Worm (Caenorhabditis elegans) whole organism, L1 larva: Measurements from ENCODE around the gene C09G5.13.

Experiments
- C04F5.9 ChIP-seq: sonication (generic microtip); optimal IDR thresholded peaks from 2 replicates; lab custom pipeline; 2016; ENCODE audit warnings: missing genetic modification characterization, missing compliant biosample characterization
- Y116A8C.19 ChIP-seq: sonication (generic microtip); optimal IDR thresholded peaks from 2 replicates; lab custom pipeline; 2016; ENCODE audit warnings: missing compliant biosample characterization, missing genetic modification characterization, borderline replicate concordance
- ama-1 ChIP-seq: fragments of 150-350 bp; optimal IDR thresholded peaks from 2 replicates; lab custom pipeline; 2014
- blmp-1 ChIP-seq: fragments of 150-350 bp; optimal IDR thresholded peaks from 2 replicates; lab custom pipeline; 2014; ENCODE audit warnings: missing biosample characterization, missing genetic modification characterization
- ceh-8 ChIP-seq: fragments of 200-800 bp; sonication (Bioruptor generic); optimal IDR thresholded peaks from 2 replicates; lab custom pipeline; 2018; ENCODE audit warnings: mild to moderate bottlenecking, missing genetic modification characterization, moderate library complexity, missing compliant biosample characterization
- ceh-82 ChIP-seq, 3 experiments: fragments of 150-350 bp in 1 of 3; sonication (generic microtip) in 2 of 3; optimal IDR thresholded peaks; 2 replicates each; lab custom pipeline; 2014 to 2017; ENCODE audit warnings: missing biosample characterization in 3 of 3, missing genetic modification characterization in 3 of 3
- ceh-90 ChIP-seq: sonication (generic microtip); optimal IDR thresholded peaks from 2 replicates; lab custom pipeline; 2016; ENCODE audit warnings: missing genetic modification characterization, missing compliant biosample characterization
- ces-1 ChIP-seq: fragments of 150-350 bp; optimal IDR thresholded peaks from 2 replicates; lab custom pipeline; 2014; ENCODE audit warnings: missing biosample characterization, missing genetic modification reagents, missing genetic modification characterization
- dpl-1 ChIP-seq, 3 experiments: fragments of 150-350 bp in 2 of 3; sonication (generic microtip) in 1 of 3; optimal IDR thresholded peaks; 2 replicates each; lab custom pipeline; 2014 to 2017; ENCODE audit warnings: missing biosample characterization in 3 of 3, missing genetic modification characterization in 3 of 3, missing genetic modification reagents in 3 of 3
- dsc-1 ChIP-seq: sonication (generic microtip); optimal IDR thresholded peaks from 2 replicates; lab custom pipeline; 2016; ENCODE audit warnings: mild to moderate bottlenecking, missing genetic modification characterization, missing compliant biosample characterization
- efl-1 ChIP-seq, 4 experiments: fragments of 150-350 bp; optimal IDR thresholded peaks in 3 of 4; peaks in 1 of 4; 1 replicate in 1 of 4; 2 replicates in 3 of 4; lab custom pipeline; 2014; ENCODE audit warnings: missing biosample characterization in 2 of 4, missing genetic modification characterization in 2 of 4, missing genetic modification reagents in 2 of 4
- efl-3 ChIP-seq: fragments of 200-800 bp; sonication (Bioruptor generic); optimal IDR thresholded peaks from 2 replicates; lab custom pipeline; 2018; ENCODE audit warnings: mild to moderate bottlenecking, missing genetic modification characterization, missing compliant biosample characterization
- egl-27 ChIP-seq, 2 experiments: fragments of 150-350 bp in 1 of 2; sonication (generic microtip); optimal IDR thresholded peaks; 3 replicates each; lab custom pipeline; 2017 to 2018; ENCODE audit warnings: missing biosample characterization in 2 of 2, missing genetic modification characterization in 2 of 2, missing genetic modification reagents in 2 of 2
- fkh-4 ChIP-seq: sonication (generic microtip); optimal IDR thresholded peaks from 2 replicates; lab custom pipeline; 2016; ENCODE audit warnings: missing compliant biosample characterization, missing genetic modification characterization, borderline replicate concordance
- hlh-17 ChIP-seq: fragments of 200-800 bp; sonication (Bioruptor generic); optimal IDR thresholded peaks from 2 replicates; lab custom pipeline; 2018; ENCODE audit warnings: missing genetic modification characterization, mild to moderate bottlenecking, missing compliant biosample characterization, moderate library complexity, borderline replicate concordance
- hpl-2 ChIP-seq: fragments of 150-350 bp; optimal IDR thresholded peaks from 2 replicates; lab custom pipeline; 2014; ENCODE audit warnings: missing biosample characterization, missing genetic modification reagents, missing genetic modification characterization
- jun-1 ChIP-seq: fragments of 150-350 bp; optimal IDR thresholded peaks from 2 replicates; lab custom pipeline; 2014; ENCODE audit warnings: missing biosample characterization, missing genetic modification reagents, missing genetic modification characterization
- lin-15B ChIP-seq: fragments of 150-350 bp; sonication (generic microtip); optimal IDR thresholded peaks from 3 replicates; lab custom pipeline; 2014; ENCODE audit warnings: missing biosample characterization, missing genetic modification characterization
- lsy-2 ChIP-seq, 2 experiments: fragments of 150-350 bp; optimal IDR thresholded peaks; 2 replicates each; lab custom pipeline; 2014; ENCODE audit warnings: missing biosample characterization in 2 of 2, missing genetic modification characterization in 2 of 2
- mab-9 ChIP-seq: fragments of 200-800 bp; sonication (Bioruptor generic); IDR thresholded peaks from 2 replicates; pipeline ENCODE4 v1.3.6; 2022; ENCODE audit warnings: missing genetic modification reagents, missing genetic modification characterization, missing compliant biosample characterization
- nhr-11 ChIP-seq: fragments of 150-350 bp; optimal IDR thresholded peaks from 2 replicates; lab custom pipeline; 2014; ENCODE audit warnings: missing biosample characterization, missing genetic modification characterization
- nhr-12 ChIP-seq: sonication (generic microtip); optimal IDR thresholded peaks from 2 replicates; lab custom pipeline; 2017; ENCODE audit warnings: missing biosample characterization, missing genetic modification characterization
- nhr-47 ChIP-seq: sonication (generic microtip); optimal IDR thresholded peaks from 2 replicates; lab custom pipeline; 2016; ENCODE audit warnings: mild to moderate bottlenecking, missing genetic modification characterization, moderate library complexity, missing compliant biosample characterization
- nhr-77 ChIP-seq: fragments of 150-350 bp; optimal IDR thresholded peaks from 2 replicates; lab custom pipeline; 2014; ENCODE audit warnings: missing biosample characterization, missing genetic modification characterization
- nhr-84 ChIP-seq: sonication (generic microtip); optimal IDR thresholded peaks from 2 replicates; lab custom pipeline; 2017; ENCODE audit warnings: missing biosample characterization, missing genetic modification characterization
- nhr-90 ChIP-seq: sonication (generic microtip); optimal IDR thresholded peaks from 2 replicates; lab custom pipeline; 2016; ENCODE audit warnings: mild to moderate bottlenecking, missing genetic modification characterization, missing compliant biosample characterization; ENCODE audit not compliant: poor library complexity
- pqm-1 ChIP-seq: sonication (generic microtip); optimal IDR thresholded peaks from 3 replicates; lab custom pipeline; 2017; ENCODE audit warnings: missing biosample characterization, missing genetic modification characterization
- rnt-1 ChIP-seq: sonication (generic microtip); optimal IDR thresholded peaks from 2 replicates; lab custom pipeline; 2016; ENCODE audit warnings: mild to moderate bottlenecking, missing genetic modification characterization, moderate library complexity, missing compliant biosample characterization
- skn-1 ChIP-seq: fragments of 150-350 bp; optimal IDR thresholded peaks from 2 replicates; lab custom pipeline; 2014; ENCODE audit warnings: missing biosample characterization, missing genetic modification characterization
- sox-4 ChIP-seq: sonication (generic microtip); optimal IDR thresholded peaks from 2 replicates; lab custom pipeline; 2016; ENCODE audit warnings: missing genetic modification characterization, missing compliant biosample characterization
- unc-30 ChIP-seq: sonication (generic microtip); optimal IDR thresholded peaks from 2 replicates; lab custom pipeline; 2017; ENCODE audit warnings: missing biosample characterization, missing genetic modification characterization
- unc-62 ChIP-seq: fragments of 150-350 bp; optimal IDR thresholded peaks from 2 replicates; lab custom pipeline; 2014; ENCODE audit warnings: missing biosample characterization, missing genetic modification reagents, missing genetic modification characterization
- xbp-1 ChIP-seq: sonication (generic microtip); optimal IDR thresholded peaks from 2 replicates; lab custom pipeline; 2016; ENCODE audit warnings: missing genetic modification characterization, missing compliant biosample characterization

C09G5.13 gene

DNA sequence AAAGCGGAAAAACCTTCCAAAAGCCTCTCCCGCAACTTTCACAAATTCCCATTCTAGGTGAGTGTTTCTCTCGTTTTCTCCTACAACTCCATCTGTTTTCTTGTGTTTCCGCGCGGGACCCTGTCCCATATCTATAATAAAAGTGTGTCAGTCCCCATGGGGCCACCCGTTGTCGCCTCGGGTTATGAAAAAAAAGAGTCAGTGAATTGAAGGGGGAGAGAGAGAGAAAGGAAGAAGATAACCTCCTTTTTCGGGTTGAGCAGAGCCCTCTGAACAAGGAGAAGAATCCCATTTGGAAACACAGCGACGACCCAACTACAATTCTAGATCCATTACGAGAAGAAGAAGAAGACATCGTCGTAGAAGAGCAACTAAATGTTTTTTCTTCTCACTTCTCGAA is at the start of gene C09G5.13:
Gene C09G5.13, plus strand, starts transcription at position 301 of the 400 bp plus-strand sequence.
- TF ChIP-seq hlh-17 (GFP tag; lab: Kevin White, UChicago): no peak
- no peak for TF ChIP-seq jun-1 (tag; lab: Kevin White, UChicago)
- no peak for TF ChIP-seq ceh-8
- TF ChIP-seq nhr-11 (tag; lab: Kevin White, UChicago): no peak
- no peak for TF ChIP-seq efl-1 (optimal IDR thresholded peaks at IDR 0.05; lab: Kevin White, UChicago)
- TF ChIP-seq efl-1 (GFP tag; optimal IDR thresholded peaks at IDR 0.05 in 1 of 2; lab: Kevin White, UChicago): peak in 1 of 2 experiments; percentile 31
- no peak for TF ChIP-seq nhr-90 (tag; lab: Kevin White, UChicago)
- TF ChIP-seq dpl-1 (GFP tag; optimal IDR thresholded peaks at IDR 0.05; lab: Kevin White, UChicago): no peak
- TF ChIP-seq ceh-90 (tag; lab: Kevin White, UChicago): no peak
- TF ChIP-seq, all 84 proteins: peak for 1

DNA sequence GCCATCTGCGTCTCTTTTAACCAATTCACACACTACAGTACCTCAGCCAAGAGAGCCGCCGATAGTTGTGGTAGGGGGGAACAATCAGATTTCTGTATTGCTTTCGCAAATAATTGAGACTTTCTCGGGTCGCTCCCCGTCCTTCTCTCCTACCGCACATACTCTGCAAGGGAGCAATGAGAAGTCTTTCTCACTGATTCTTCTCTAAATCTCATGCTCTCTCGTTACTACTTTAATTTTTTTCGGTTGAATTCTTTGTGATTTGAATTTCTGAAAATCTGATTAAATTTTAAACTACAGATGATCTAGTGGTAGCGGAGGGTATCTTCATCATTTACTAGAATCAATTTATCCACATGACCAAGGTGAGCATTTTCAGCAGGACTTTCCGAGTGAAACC is 41.9 kb upstream of the C09G5.13 start, which contains the start of gene ptb-1:
Gene ptb-1, plus strand, starts transcription at position 301 of the 400 bp plus-strand sequence.
- no peak for TF ChIP-seq skn-1
- TF ChIP-seq dpl-1 (GFP tag; optimal IDR thresholded peaks at IDR 0.05; lab: Kevin White, UChicago): no peak
- no peak for TF ChIP-seq sox-4
- TF ChIP-seq xbp-1 (tag; lab: Kevin White, UChicago): no peak
- no peak for TF ChIP-seq blmp-1 (tag; lab: Kevin White, UChicago)
- no peak for TF ChIP-seq pqm-1 (tag; lab: Kevin White, UChicago)
- no peak for TF ChIP-seq hlh-17 (GFP tag; lab: Kevin White, UChicago)
- no peak for TF ChIP-seq nhr-47
- no peak for TF ChIP-seq mab-9 (GFP tag; lab: Robert Waterston, UW)
- TF ChIP-seq Y116A8C.19 (tag; lab: Kevin White, UChicago): no peak
- TF ChIP-seq ama-1: no peak
- TF ChIP-seq efl-3 (GFP tag; lab: Kevin White, UChicago): no peak
- no peak for TF ChIP-seq C04F5.9 (tag; lab: Kevin White, UChicago)
- no peak for TF ChIP-seq unc-62
- TF ChIP-seq, all 84 proteins: peak for 0

- TF ChIP-seq ceh-82 (tag; optimal IDR thresholded peaks at IDR 0.05; lab: Kevin White, UChicago) (no peak), dsc-1 (tag; lab: Kevin White, UChicago) (peak; percentile 93), fkh-4 (peak; percentile 62), nhr-84 (tag; lab: Kevin White, UChicago) (no peak)
- TF ChIP-seq, all 84 proteins: peak for 2
Observed at ce11 chrII:10680130-10680529, 37.1 kb upstream of the C09G5.13 start.

DNA sequence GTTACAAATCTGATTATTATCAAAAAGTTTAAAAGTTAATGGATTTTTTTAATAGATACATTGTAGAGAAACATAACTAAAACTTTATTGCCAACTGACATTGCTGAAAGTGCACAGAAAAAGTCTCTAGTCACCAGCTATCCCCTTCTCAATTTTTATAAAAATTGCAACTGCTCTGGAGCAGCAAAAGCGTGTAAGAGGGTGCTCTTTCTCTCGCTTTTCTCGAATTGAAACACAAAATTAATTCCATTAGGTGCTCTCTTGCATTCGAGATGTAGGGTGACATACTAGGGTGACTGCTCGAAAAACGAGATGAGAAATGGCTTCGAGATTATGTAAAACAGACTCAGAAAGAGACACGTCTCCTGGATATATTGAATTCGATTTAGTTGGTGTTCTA is 36.6 kb upstream of the C09G5.13 start:
- no peak for TF ChIP-seq lin-15B (tag; lab: Kevin White, UChicago)
- TF ChIP-seq ces-1 (GFP tag; lab: Kevin White, UChicago): no peak
- TF ChIP-seq nhr-77: no peak
- no peak for TF ChIP-seq fkh-4
- TF ChIP-seq unc-30 (tag; lab: Kevin White, UChicago): no peak
- no peak for TF ChIP-seq egl-27 (tag; optimal IDR thresholded peaks at IDR 0.05; lab: Kevin White, UChicago)
- no peak for TF ChIP-seq nhr-12 (tag; lab: Kevin White, UChicago)
- TF ChIP-seq Y116A8C.19 (tag; lab: Kevin White, UChicago): no peak
- TF ChIP-seq lsy-2 (tag; optimal IDR thresholded peaks at IDR 0.05; lab: Kevin White, UChicago): no peak
- no peak for TF ChIP-seq hpl-2

ce11 chrII:10684954-10685353 is 32.3 kb upstream of the C09G5.13 start:
- TF ChIP-seq efl-1 (optimal IDR thresholded peaks at IDR 0.05; lab: Kevin White, UChicago): no peak
- peak in 1 of 2 experiments; percentile 9 for TF ChIP-seq efl-1 (GFP tag; optimal IDR thresholded peaks at IDR 0.05 in 1 of 2; lab: Kevin White, UChicago)
- TF ChIP-seq rnt-1 (tag; lab: Kevin White, UChicago): no peak
